Worm (Caenorhabditis elegans) whole organism, L1 larva: ENCODE measurements around the gene T03F7.5.
A peak's percentile ranks its signal among the peaks of the same experiment; 100 is the strongest.

Experiments used
- C04F5.9 ChIP-seq: sonication (generic microtip); optimal IDR thresholded peaks from 2 replicates; lab custom pipeline; 2016; ENCODE audit warnings: missing genetic modification characterization, missing compliant biosample characterization
- aly-2 ChIP-seq: fragments of 150-350 bp; optimal IDR thresholded peaks from 2 replicates; lab custom pipeline; 2014; ENCODE audit warnings: missing biosample characterization, missing genetic modification characterization
- ama-1 ChIP-seq: fragments of 150-350 bp; optimal IDR thresholded peaks from 2 replicates; lab custom pipeline; 2014
- blmp-1 ChIP-seq: fragments of 150-350 bp; optimal IDR thresholded peaks from 2 replicates; lab custom pipeline; 2014; ENCODE audit warnings: missing biosample characterization, missing genetic modification characterization
- ceh-63 ChIP-seq: fragments of 200-800 bp; sonication (Bioruptor generic); optimal IDR thresholded peaks from 2 replicates; lab custom pipeline; 2018; ENCODE audit warnings: mild to moderate bottlenecking, missing genetic modification characterization, missing compliant biosample characterization
- ceh-82 ChIP-seq, 3 experiments: fragments of 150-350 bp in 1 of 3; sonication (generic microtip) in 2 of 3; optimal IDR thresholded peaks; 2 replicates each; lab custom pipeline; 2014 to 2017; ENCODE audit warnings: missing biosample characterization in 3 of 3, missing genetic modification characterization in 3 of 3
- ceh-88 ChIP-seq: fragments of 200-800 bp; sonication (Bioruptor generic); IDR thresholded peaks from 2 replicates; pipeline ENCODE4 v1.3.6; 2022; ENCODE audit warnings: missing genetic modification characterization, missing compliant biosample characterization
- ceh-90 ChIP-seq: sonication (generic microtip); optimal IDR thresholded peaks from 2 replicates; lab custom pipeline; 2016; ENCODE audit warnings: missing genetic modification characterization, missing compliant biosample characterization
- dpl-1 ChIP-seq, 3 experiments: fragments of 150-350 bp in 2 of 3; sonication (generic microtip) in 1 of 3; optimal IDR thresholded peaks; 2 replicates each; lab custom pipeline; 2014 to 2017; ENCODE audit warnings: missing biosample characterization in 3 of 3, missing genetic modification characterization in 3 of 3, missing genetic modification reagents in 3 of 3
- efl-1 ChIP-seq, 4 experiments: fragments of 150-350 bp; optimal IDR thresholded peaks in 3 of 4; peaks in 1 of 4; 1 replicate in 1 of 4; 2 replicates in 3 of 4; lab custom pipeline; 2014; ENCODE audit warnings: missing biosample characterization in 2 of 4, missing genetic modification characterization in 2 of 4, missing genetic modification reagents in 2 of 4
- egl-13 ChIP-seq: sonication (generic microtip); optimal IDR thresholded peaks from 2 replicates; lab custom pipeline; 2016; ENCODE audit warnings: missing genotype, missing genetic modification reagents, missing genetic modification characterization, missing compliant biosample characterization
- elt-2 ChIP-seq: sonication (generic microtip); optimal IDR thresholded peaks from 2 replicates; lab custom pipeline; 2016; ENCODE audit warnings: missing genetic modification characterization, mild to moderate bottlenecking, inconsistent platforms, missing compliant biosample characterization, missing genetic modification reagents
- elt-3 ChIP-seq, 6 experiments: fragments of 150-350 bp in 1 of 6; sonication (generic microtip); optimal IDR thresholded peaks; 2 replicates each; lab custom pipeline; 2017 to 2018; ENCODE audit warnings: missing biosample characterization in 6 of 6, missing genetic modification characterization in 6 of 6, inconsistent platforms in 1 of 6
- fkh-8 ChIP-seq: sonication (generic microtip); optimal IDR thresholded peaks from 2 replicates; lab custom pipeline; 2016; ENCODE audit warnings: mild to moderate bottlenecking, missing genetic modification characterization, missing compliant biosample characterization
- fos-1 ChIP-seq: fragments of 150-350 bp; optimal IDR thresholded peaks from 2 replicates; lab custom pipeline; 2014; ENCODE audit warnings: missing biosample characterization, missing genetic modification characterization
- grh-1 ChIP-seq: fragments of 200-800 bp; sonication (Bioruptor generic); IDR thresholded peaks from 2 replicates; pipeline ENCODE4 v1.3.6; 2022; ENCODE audit warnings: missing genetic modification reagents, missing genetic modification characterization, missing compliant biosample characterization
- irx-1 ChIP-seq: sonication (generic microtip); optimal IDR thresholded peaks from 2 replicates; lab custom pipeline; 2016; ENCODE audit warnings: missing genetic modification characterization, missing compliant biosample characterization
- isw-1 ChIP-seq: fragments of 200-800 bp; sonication (Bioruptor generic); IDR thresholded peaks from 2 replicates; pipeline ENCODE4 v1.3.6; 2022; ENCODE audit warnings: missing genetic modification characterization, missing compliant biosample characterization
- jun-1 ChIP-seq: fragments of 150-350 bp; optimal IDR thresholded peaks from 2 replicates; lab custom pipeline; 2014; ENCODE audit warnings: missing biosample characterization, missing genetic modification reagents, missing genetic modification characterization
- lin-14 ChIP-seq: fragments of 200-800 bp; sonication (Bioruptor generic); optimal IDR thresholded peaks from 2 replicates; lab custom pipeline; 2018; ENCODE audit warnings: mild to moderate bottlenecking, missing genetic modification characterization, moderate library complexity, missing compliant biosample characterization
- lin-15B ChIP-seq: fragments of 150-350 bp; sonication (generic microtip); optimal IDR thresholded peaks from 3 replicates; lab custom pipeline; 2014; ENCODE audit warnings: missing biosample characterization, missing genetic modification characterization
- mab-9 ChIP-seq: fragments of 200-800 bp; sonication (Bioruptor generic); IDR thresholded peaks from 2 replicates; pipeline ENCODE4 v1.3.6; 2022; ENCODE audit warnings: missing genetic modification reagents, missing genetic modification characterization, missing compliant biosample characterization
- mef-2 ChIP-seq: fragments of 150-350 bp; optimal IDR thresholded peaks from 2 replicates; lab custom pipeline; 2014; ENCODE audit warnings: missing biosample characterization, missing genetic modification characterization
- nhr-20 ChIP-seq: sonication (generic microtip); optimal IDR thresholded peaks from 2 replicates; lab custom pipeline; 2016; ENCODE audit warnings: mild to moderate bottlenecking, missing genetic modification characterization, missing compliant biosample characterization
- nhr-77 ChIP-seq: fragments of 150-350 bp; optimal IDR thresholded peaks from 2 replicates; lab custom pipeline; 2014; ENCODE audit warnings: missing biosample characterization, missing genetic modification characterization
- nhr-85 ChIP-seq: sonication (generic microtip); peaks from one replicate; lab custom pipeline; 2016; ENCODE audit warnings: missing genetic modification characterization, inconsistent platforms, missing compliant biosample characterization
- pqm-1 ChIP-seq: sonication (generic microtip); optimal IDR thresholded peaks from 3 replicates; lab custom pipeline; 2017; ENCODE audit warnings: missing biosample characterization, missing genetic modification characterization
- rnt-1 ChIP-seq: sonication (generic microtip); optimal IDR thresholded peaks from 2 replicates; lab custom pipeline; 2016; ENCODE audit warnings: mild to moderate bottlenecking, missing genetic modification characterization, moderate library complexity, missing compliant biosample characterization
- snpc-4 ChIP-seq: fragments of 150-350 bp; optimal IDR thresholded peaks from 2 replicates; lab custom pipeline; 2014; ENCODE audit warnings: missing biosample characterization, missing genetic modification characterization
- sptf-1 ChIP-seq: fragments of 150-350 bp; optimal IDR thresholded peaks from 2 replicates; lab custom pipeline; 2014; ENCODE audit warnings: missing biosample characterization, missing genetic modification characterization
- tlp-1 ChIP-seq: fragments of 150-350 bp; optimal IDR thresholded peaks from 2 replicates; lab custom pipeline; 2014; ENCODE audit warnings: missing biosample characterization, missing genetic modification characterization
- unc-30 ChIP-seq: sonication (generic microtip); optimal IDR thresholded peaks from 2 replicates; lab custom pipeline; 2017; ENCODE audit warnings: missing biosample characterization, missing genetic modification characterization
- unc-98 ChIP-seq: fragments of 200-800 bp; sonication (Bioruptor generic); IDR thresholded peaks from 2 replicates; pipeline ENCODE4 v1.3.6; 2022; ENCODE audit warnings: missing genetic modification characterization, missing compliant biosample characterization
- vab-15 ChIP-seq: sonication (generic microtip); optimal IDR thresholded peaks from 2 replicates; lab custom pipeline; 2017; ENCODE audit warnings: missing genotype, mild to moderate bottlenecking, missing genetic modification characterization, missing compliant biosample characterization
- xbp-1 ChIP-seq: sonication (generic microtip); optimal IDR thresholded peaks from 2 replicates; lab custom pipeline; 2016; ENCODE audit warnings: missing genetic modification characterization, missing compliant biosample characterization
- zag-1 ChIP-seq: fragments of 150-350 bp; optimal IDR thresholded peaks from 2 replicates; lab custom pipeline; 2014; ENCODE audit warnings: missing biosample characterization, missing genetic modification characterization
- zip-4 ChIP-seq: fragments of 200-800 bp; sonication (Bioruptor generic); optimal IDR thresholded peaks from 2 replicates; lab custom pipeline; 2018; ENCODE audit warnings: mild to moderate bottlenecking, missing genetic modification characterization, moderate library complexity, missing compliant biosample characterization
- ztf-4 ChIP-seq: fragments of 150-350 bp; optimal IDR thresholded peaks from 2 replicates; lab custom pipeline; 2014; ENCODE audit warnings: missing biosample characterization, missing genetic modification characterization

The T03F7.5 gene

ce11 chrV:11271051-11271450, 27.5 kb downstream of the T03F7.5 start, which contains the start of gene clec-222:
Gene clec-222 (plus strand): TSS chrV:11271351.
- TF ChIP-seq fkh-8 (tag; lab: Kevin White, UChicago), result no peak
- no peak for TF ChIP-seq C04F5.9 (tag; lab: Kevin White, UChicago)
- no peak for TF ChIP-seq irx-1
- TF ChIP-seq aly-2 (tag; lab: Kevin White, UChicago), result no peak
- TF ChIP-seq fos-1 (tag; lab: Kevin White, UChicago), result no peak

- TF ChIP-seq pqm-1, result no peak
- TF ChIP-seq ceh-90, result no peak
- no peak for TF ChIP-seq egl-13 (tag; lab: Kevin White, UChicago)
- TF ChIP-seq xbp-1 (tag; lab: Kevin White, UChicago), result no peak
- TF ChIP-seq ztf-4 (tag; lab: Kevin White, UChicago), result no peak
- TF ChIP-seq isw-1 (GFP tag; lab: Robert Waterston, UW), result no peak
- no peak for TF ChIP-seq lin-14
- TF ChIP-seq ama-1 (lab: Kevin White, UChicago), result no peak
- TF ChIP-seq ceh-63 (GFP tag; lab: Kevin White, UChicago), result no peak
- no peak for TF ChIP-seq irx-1
- TF ChIP-seq efl-1 (optimal IDR thresholded peaks at IDR 0.05; lab: Kevin White, UChicago), result no peak
- no peak for TF ChIP-seq efl-1 (GFP tag; optimal IDR thresholded peaks at IDR 0.05 in 1 of 2; lab: Kevin White, UChicago)
- TF ChIP-seq rnt-1 (tag; lab: Kevin White, UChicago), result no peak
- no peak for TF ChIP-seq tlp-1
- TF ChIP-seq nhr-20 (tag; lab: Kevin White, UChicago), result no peak
- TF ChIP-seq snpc-4 (tag; lab: Kevin White, UChicago), result no peak
- TF ChIP-seq, all 84 proteins: peak for 0
Measured at ce11 chrV:11268791-11269190, 29.7 kb downstream of the T03F7.5 start, which contains the start of gene str-115. Gene str-115 (plus strand): TSS chrV:11269091.

- TF ChIP-seq efl-1 (optimal IDR thresholded peaks at IDR 0.05; lab: Kevin White, UChicago), result no peak
- TF ChIP-seq efl-1 (GFP tag; optimal IDR thresholded peaks at IDR 0.05 in 1 of 2; lab: Kevin White, UChicago), result no peak
- no peak for TF ChIP-seq dpl-1 (GFP tag; optimal IDR thresholded peaks at IDR 0.05; lab: Kevin White, UChicago)
- no peak for TF ChIP-seq sptf-1 (tag; lab: Kevin White, UChicago)
- no peak for TF ChIP-seq fos-1 (tag; lab: Kevin White, UChicago)
- no peak for TF ChIP-seq mef-2 (tag; lab: Kevin White, UChicago)
- no peak for TF ChIP-seq tlp-1
- no peak for TF ChIP-seq ama-1 (lab: Kevin White, UChicago)
- no peak for TF ChIP-seq zag-1
- TF ChIP-seq elt-2, result no peak
- no peak for TF ChIP-seq snpc-4 (tag; lab: Kevin White, UChicago)
- no peak for TF ChIP-seq mab-9 (GFP tag; lab: Robert Waterston, UW)
- TF ChIP-seq unc-30 (tag; lab: Kevin White, UChicago), result no peak
- TF ChIP-seq ceh-88 (GFP tag; lab: Robert Waterston, UW), result no peak
Measured at ce11 chrV:11266681-11267080, 31.9 kb downstream of the T03F7.5 start, which contains the start of gene str-116. Gene str-116 (plus strand): TSS chrV:11266981.

- TF ChIP-seq unc-98, result no peak
- peak; percentile 56 for TF ChIP-seq elt-2
Measured at ce11 chrV:11265482-11265881, 33.0 kb downstream of the T03F7.5 start, which contains the start of gene cln-3.1. Gene cln-3.1 (minus strand): TSS chrV:11265652.

ce11 chrV:11263025-11263424, 35.5 kb downstream of the T03F7.5 start, which contains the start of gene F07B10.4:
Gene F07B10.4 (minus strand): TSS chrV:11263125.
- TF ChIP-seq ceh-82 (tag; optimal IDR thresholded peaks at IDR 0.05; lab: Kevin White, UChicago) (no peak), fkh-8 (tag; lab: Kevin White, UChicago) (peak; percentile 11), ceh-63 (GFP tag; lab: Kevin White, UChicago) (no peak), aly-2 (tag; lab: Kevin White, UChicago) (no peak)

- no peak for TF ChIP-seq jun-1 (tag; lab: Kevin White, UChicago)
- TF ChIP-seq grh-1, result no peak
- TF ChIP-seq vab-15, result no peak
- TF ChIP-seq zip-4 (GFP tag; lab: Kevin White, UChicago), result no peak
- TF ChIP-seq elt-3 (tag; optimal IDR thresholded peaks at IDR 0.05; lab: Kevin White, UChicago), result no peak
- TF ChIP-seq blmp-1 (tag; lab: Kevin White, UChicago), result no peak
- no peak for TF ChIP-seq nhr-77 (tag; lab: Kevin White, UChicago)
- no peak for TF ChIP-seq nhr-85 (tag; lab: Kevin White, UChicago)
- no peak for TF ChIP-seq lin-15B (tag; lab: Kevin White, UChicago)
- no peak for TF ChIP-seq unc-98
Measured at ce11 chrV:11260622-11261021, 37.9 kb downstream of the T03F7.5 start, which contains the start of gene F07B10.7. Gene F07B10.7 (minus strand): TSS chrV:11260722.
